Fruit fly (Drosophila melanogaster): ENCODE results near the gene RPA2.
A peak's percentile ranks its signal among the peaks of the same experiment; 100 is the strongest.

Gene RPA2

DNA sequence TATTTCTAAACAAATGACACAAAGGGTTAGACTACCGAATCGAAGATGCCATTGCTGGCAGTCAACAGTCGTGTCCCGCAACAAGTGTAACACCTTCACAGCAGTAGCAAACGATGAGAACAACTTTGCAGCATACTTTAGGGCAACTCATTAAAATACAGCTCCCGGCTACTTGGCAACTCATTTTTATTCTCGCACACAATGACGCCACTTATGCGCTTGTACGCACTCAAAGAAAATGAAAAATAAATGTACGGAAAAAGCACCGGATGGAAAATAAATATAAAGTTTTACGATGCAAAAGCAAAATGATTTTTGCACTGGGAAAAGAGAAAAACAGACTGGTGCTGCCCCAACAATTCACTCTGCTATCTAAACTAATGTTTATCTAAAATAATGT is 34.8 kb downstream of the RPA2 start (continued):
- no peak for TF ChIP-seq slp2 (GFP tag; optimal IDR thresholded peaks at IDR 0.05)
- TF ChIP-seq slou (GFP tag; optimal IDR thresholded peaks at IDR 0.05), result no peak
- no peak for TF ChIP-seq CG34224 (GFP tag; IDR thresholded peaks at IDR 0.05; ENCODE audit: partially characterized antibody)
- TF ChIP-seq Dad (GFP tag; optimal IDR thresholded peaks at IDR 0.05), result no peak
- no peak for TF ChIP-seq vnd (GFP tag; IDR thresholded peaks at IDR 0.05; ENCODE audit: partially characterized antibody)
- TF ChIP-seq CG16779 (GFP tag; IDR thresholded peaks at IDR 0.05), result no peak
- TF ChIP-seq Ravus (GFP tag; IDR thresholded peaks at IDR 0.05), result no peak
- no peak for TF ChIP-seq CG6813 (GFP tag; optimal IDR thresholded peaks at IDR 0.05)
- TF ChIP-seq CG15269 (tag; optimal IDR thresholded peaks at IDR 0.05), result no peak
- TF ChIP-seq CG17385 (GFP tag; optimal IDR thresholded peaks at IDR 0.05), result no peak
- TF ChIP-seq CkIIα-i1 (GFP tag; IDR thresholded peaks at IDR 0.05), result no peak
- peak; percentile 64 for TF ChIP-seq sens (GFP tag)
- no peak for TF ChIP-seq croc (GFP tag; conservative IDR thresholded peaks at IDR 0.05)
- no peak for TF ChIP-seq prd (optimal IDR thresholded peaks at IDR 0.05)
- TF ChIP-seq prd (GFP tag; IDR thresholded peaks at IDR 0.05), result peak; percentile 34; the same call in 2 of the 3 replicates
- peak in 1 of 2 experiments; percentile 60 for TF ChIP-seq eve (GFP tag; optimal IDR thresholded peaks at IDR 0.05)
- no peak for TF ChIP-seq CG1832 (GFP tag; optimal IDR thresholded peaks at IDR 0.05)
- no peak for TF ChIP-seq sc (optimal IDR thresholded peaks at IDR 0.05)
- TF ChIP-seq sc (GFP tag; optimal IDR thresholded peaks at IDR 0.05), result no peak
- 0 out of 3 replicates have a peak, but pooled peaks have one; percentile 21 for TF ChIP-seq z (GFP tag; IDR thresholded peaks at IDR 0.05)
- TF ChIP-seq Mrtf (GFP tag; IDR thresholded peaks at IDR 0.05), result no peak
- TF ChIP-seq CG7786 (GFP tag; optimal IDR thresholded peaks at IDR 0.05), result no peak
- TF ChIP-seq stc (GFP tag; IDR thresholded peaks at IDR 0.05), result 0 out of 2 replicates have a peak, but pooled peaks have one; percentile 40
- TF ChIP-seq da (GFP tag; optimal IDR thresholded peaks at IDR 0.05), result no peak
- TF ChIP-seq en (GFP tag; optimal IDR thresholded peaks at IDR 0.05), result no peak
- TF ChIP-seq CG8924 (tag; optimal IDR thresholded peaks at IDR 0.05), result no peak
- TF ChIP-seq dmrt11E (tag; optimal IDR thresholded peaks at IDR 0.05), result no peak
- no peak for TF ChIP-seq nmo (GFP tag; optimal IDR thresholded peaks at IDR 0.05)
- TF ChIP-seq HLH54F (GFP tag; optimal IDR thresholded peaks at IDR 0.05), result no peak
- TF ChIP-seq Hr3 (GFP tag; optimal IDR thresholded peaks at IDR 0.05), result no peak
- TF ChIP-seq CG33213 (GFP tag; optimal IDR thresholded peaks at IDR 0.05), result no peak
- TF ChIP-seq klu (GFP tag; IDR thresholded peaks at IDR 0.05), result no peak
- no peak for TF ChIP-seq CG1529 (GFP tag; optimal IDR thresholded peaks at IDR 0.05)
- TF ChIP-seq zfh1 (GFP tag; IDR thresholded peaks at IDR 0.05), result peak; percentile 38; the same call in 1 of the 3 replicates
- peak; percentile 32 for TF ChIP-seq CG17359 (tag; optimal IDR thresholded peaks at IDR 0.05)
- TF ChIP-seq bsh (GFP tag; optimal IDR thresholded peaks at IDR 0.05), result peak in 1 of 2 experiments; percentile 20
- no peak for TF ChIP-seq wek (GFP tag; optimal IDR thresholded peaks at IDR 0.05)
- no peak for TF ChIP-seq CG7987 (GFP tag; optimal IDR thresholded peaks at IDR 0.05)
- TF ChIP-seq CG11093 (GFP tag; IDR thresholded peaks at IDR 0.05), result no peak
- no peak for TF ChIP-seq dan (GFP tag; IDR thresholded peaks at IDR 0.05)
- no peak for TF ChIP-seq fru (optimal IDR thresholded peaks at IDR 0.05)
- peak; percentile 2 for TF ChIP-seq CG13775 (GFP tag; optimal IDR thresholded peaks at IDR 0.05)
- TF ChIP-seq CG9437 (GFP tag; optimal IDR thresholded peaks at IDR 0.05), result no peak
- no peak for TF ChIP-seq H2.0 (GFP tag; IDR thresholded peaks at IDR 0.05)
- TF ChIP-seq trem (tag; optimal IDR thresholded peaks at IDR 0.05), result no peak
- TF ChIP-seq ttk (GFP tag; IDR thresholded peaks at IDR 0.05), result no peak
- no peak for TF ChIP-seq luna (GFP tag; optimal IDR thresholded peaks at IDR 0.05)
- no peak for TF ChIP-seq zf30C (GFP tag; optimal IDR thresholded peaks at IDR 0.05)
- TF ChIP-seq slbo (GFP tag; IDR thresholded peaks at IDR 0.05), result peak; percentile 57
- no peak for TF ChIP-seq CG3065 (GFP tag; optimal IDR thresholded peaks at IDR 0.05)
- TF ChIP-seq MESR4 (GFP tag; optimal IDR thresholded peaks at IDR 0.05), result no peak
- no peak for TF ChIP-seq CG2875 (GFP tag; optimal IDR thresholded peaks at IDR 0.05)
- no peak for TF ChIP-seq Ssrp (tag; optimal IDR thresholded peaks at IDR 0.05)
